Worm (Caenorhabditis elegans) whole organism, L1 larva: ENCODE results near the gene riok-3.
A peak's percentile ranks its signal among the peaks of the same experiment; 100 is the strongest.

ENCODE experiments used
- C04F5.9 ChIP-seq: sonication (generic microtip); optimal IDR thresholded peaks from 2 replicates; lab custom pipeline; 2016; ENCODE audit warnings: missing genetic modification characterization, missing compliant biosample characterization
- F16B12.6 ChIP-seq: fragments of 150-350 bp; optimal IDR thresholded peaks from 2 replicates; lab custom pipeline; 2014; ENCODE audit warnings: missing biosample characterization, missing genetic modification characterization
- Y116A8C.19 ChIP-seq: sonication (generic microtip); optimal IDR thresholded peaks from 2 replicates; lab custom pipeline; 2016; ENCODE audit warnings: missing compliant biosample characterization, missing genetic modification characterization, borderline replicate concordance
- alr-1 ChIP-seq: fragments of 200-800 bp; sonication (Bioruptor generic); optimal IDR thresholded peaks from 2 replicates; lab custom pipeline; 2018; ENCODE audit warnings: borderline replicate concordance, mild to moderate bottlenecking, missing genetic modification characterization, missing compliant biosample characterization
- ceh-63 ChIP-seq: fragments of 200-800 bp; sonication (Bioruptor generic); optimal IDR thresholded peaks from 2 replicates; lab custom pipeline; 2018; ENCODE audit warnings: mild to moderate bottlenecking, missing genetic modification characterization, missing compliant biosample characterization
- ceh-8 ChIP-seq: fragments of 200-800 bp; sonication (Bioruptor generic); optimal IDR thresholded peaks from 2 replicates; lab custom pipeline; 2018; ENCODE audit warnings: mild to moderate bottlenecking, missing genetic modification characterization, moderate library complexity, missing compliant biosample characterization
- ces-1 ChIP-seq: fragments of 150-350 bp; optimal IDR thresholded peaks from 2 replicates; lab custom pipeline; 2014; ENCODE audit warnings: missing biosample characterization, missing genetic modification reagents, missing genetic modification characterization
- dpl-1 ChIP-seq, 3 experiments: fragments of 150-350 bp in 2 of 3; sonication (generic microtip) in 1 of 3; optimal IDR thresholded peaks; 2 replicates each; lab custom pipeline; 2014 to 2017; ENCODE audit warnings: missing biosample characterization in 3 of 3, missing genetic modification characterization in 3 of 3, missing genetic modification reagents in 3 of 3
- dsc-1 ChIP-seq: sonication (generic microtip); optimal IDR thresholded peaks from 2 replicates; lab custom pipeline; 2016; ENCODE audit warnings: mild to moderate bottlenecking, missing genetic modification characterization, missing compliant biosample characterization
- efl-1 ChIP-seq, 4 experiments: fragments of 150-350 bp; optimal IDR thresholded peaks in 3 of 4; peaks in 1 of 4; 1 replicate in 1 of 4; 2 replicates in 3 of 4; lab custom pipeline; 2014; ENCODE audit warnings: missing biosample characterization in 2 of 4, missing genetic modification characterization in 2 of 4, missing genetic modification reagents in 2 of 4
- efl-3 ChIP-seq: fragments of 200-800 bp; sonication (Bioruptor generic); optimal IDR thresholded peaks from 2 replicates; lab custom pipeline; 2018; ENCODE audit warnings: mild to moderate bottlenecking, missing genetic modification characterization, missing compliant biosample characterization
- egl-27 ChIP-seq, 2 experiments: fragments of 150-350 bp in 1 of 2; sonication (generic microtip); optimal IDR thresholded peaks; 3 replicates each; lab custom pipeline; 2017 to 2018; ENCODE audit warnings: missing biosample characterization in 2 of 2, missing genetic modification characterization in 2 of 2, missing genetic modification reagents in 2 of 2
- elt-3 ChIP-seq, 6 experiments: fragments of 150-350 bp in 1 of 6; sonication (generic microtip); optimal IDR thresholded peaks; 2 replicates each; lab custom pipeline; 2017 to 2018; ENCODE audit warnings: missing biosample characterization in 6 of 6, missing genetic modification characterization in 6 of 6, inconsistent platforms in 1 of 6
- ets-5 ChIP-seq: fragments of 200-800 bp; sonication (Bioruptor generic); IDR thresholded peaks from 2 replicates; pipeline ENCODE4 v1.3.6; 2022; ENCODE audit warnings: missing genetic modification characterization, missing compliant biosample characterization
- fkh-10 ChIP-seq: sonication (generic microtip); optimal IDR thresholded peaks from 2 replicates; lab custom pipeline; 2017; ENCODE audit warnings: missing biosample characterization, missing genetic modification reagents, missing genetic modification characterization
- fos-1 ChIP-seq: fragments of 150-350 bp; optimal IDR thresholded peaks from 2 replicates; lab custom pipeline; 2014; ENCODE audit warnings: missing biosample characterization, missing genetic modification characterization
- grh-1 ChIP-seq: fragments of 200-800 bp; sonication (Bioruptor generic); IDR thresholded peaks from 2 replicates; pipeline ENCODE4 v1.3.6; 2022; ENCODE audit warnings: missing genetic modification reagents, missing genetic modification characterization, missing compliant biosample characterization
- hlh-17 ChIP-seq: fragments of 200-800 bp; sonication (Bioruptor generic); optimal IDR thresholded peaks from 2 replicates; lab custom pipeline; 2018; ENCODE audit warnings: missing genetic modification characterization, mild to moderate bottlenecking, missing compliant biosample characterization, moderate library complexity, borderline replicate concordance
- hpl-2 ChIP-seq: fragments of 150-350 bp; optimal IDR thresholded peaks from 2 replicates; lab custom pipeline; 2014; ENCODE audit warnings: missing biosample characterization, missing genetic modification reagents, missing genetic modification characterization
- irx-1 ChIP-seq: sonication (generic microtip); optimal IDR thresholded peaks from 2 replicates; lab custom pipeline; 2016; ENCODE audit warnings: missing genetic modification characterization, missing compliant biosample characterization
- isw-1 ChIP-seq: fragments of 200-800 bp; sonication (Bioruptor generic); IDR thresholded peaks from 2 replicates; pipeline ENCODE4 v1.3.6; 2022; ENCODE audit warnings: missing genetic modification characterization, missing compliant biosample characterization
- lin-13 ChIP-seq: fragments of 150-350 bp; optimal IDR thresholded peaks from 2 replicates; lab custom pipeline; 2014; ENCODE audit warnings: missing biosample characterization, missing genetic modification reagents, missing genetic modification characterization
- lin-14 ChIP-seq: fragments of 200-800 bp; sonication (Bioruptor generic); optimal IDR thresholded peaks from 2 replicates; lab custom pipeline; 2018; ENCODE audit warnings: mild to moderate bottlenecking, missing genetic modification characterization, moderate library complexity, missing compliant biosample characterization
- lin-15B ChIP-seq: fragments of 150-350 bp; sonication (generic microtip); optimal IDR thresholded peaks from 3 replicates; lab custom pipeline; 2014; ENCODE audit warnings: missing biosample characterization, missing genetic modification characterization
- lin-35 ChIP-seq, 2 experiments: fragments of 150-350 bp; optimal IDR thresholded peaks; 2 replicates each; lab custom pipeline; 2014; ENCODE audit warnings: missing biosample characterization in 2 of 2, missing genetic modification characterization in 2 of 2, missing genetic modification reagents in 2 of 2
- lin-39 ChIP-seq: fragments of 150-350 bp; optimal IDR thresholded peaks from 2 replicates; lab custom pipeline; 2014; ENCODE audit warnings: missing biosample characterization, missing genetic modification reagents, missing genetic modification characterization
- lir-3 ChIP-seq: sonication (generic microtip); optimal IDR thresholded peaks from 2 replicates; lab custom pipeline; 2016; ENCODE audit warnings: mild to moderate bottlenecking, missing genetic modification characterization, moderate library complexity, missing compliant biosample characterization; ENCODE audit not compliant: poor library complexity
- lsy-2 ChIP-seq, 2 experiments: fragments of 150-350 bp; optimal IDR thresholded peaks; 2 replicates each; lab custom pipeline; 2014; ENCODE audit warnings: missing biosample characterization in 2 of 2, missing genetic modification characterization in 2 of 2
- mdl-1 ChIP-seq, 2 experiments: fragments of 150-350 bp; optimal IDR thresholded peaks; 2 replicates each; lab custom pipeline; 2014 to 2017; ENCODE audit warnings: missing biosample characterization in 2 of 2, missing genetic modification characterization in 2 of 2, inconsistent platforms in 1 of 2
- mep-1 ChIP-seq: fragments of 150-350 bp; optimal IDR thresholded peaks from 2 replicates; lab custom pipeline; 2014; ENCODE audit warnings: missing biosample characterization, missing genetic modification characterization
- nhr-12 ChIP-seq: sonication (generic microtip); optimal IDR thresholded peaks from 2 replicates; lab custom pipeline; 2017; ENCODE audit warnings: missing biosample characterization, missing genetic modification characterization
- nhr-19 ChIP-seq: fragments of 200-800 bp; sonication (Bioruptor generic); conservative IDR thresholded peaks from 2 replicates; pipeline ENCODE4 v1.3.6; 2022; ENCODE audit warnings: missing genetic modification characterization, missing compliant biosample characterization
- nhr-20 ChIP-seq: sonication (generic microtip); optimal IDR thresholded peaks from 2 replicates; lab custom pipeline; 2016; ENCODE audit warnings: mild to moderate bottlenecking, missing genetic modification characterization, missing compliant biosample characterization
- nhr-76 ChIP-seq: sonication (generic microtip); optimal IDR thresholded peaks from 2 replicates; lab custom pipeline; 2017; ENCODE audit warnings: missing biosample characterization, missing genetic modification characterization
- nhr-77 ChIP-seq: fragments of 150-350 bp; optimal IDR thresholded peaks from 2 replicates; lab custom pipeline; 2014; ENCODE audit warnings: missing biosample characterization, missing genetic modification characterization
- nhr-84 ChIP-seq: sonication (generic microtip); optimal IDR thresholded peaks from 2 replicates; lab custom pipeline; 2017; ENCODE audit warnings: missing biosample characterization, missing genetic modification characterization
- nhr-85 ChIP-seq: sonication (generic microtip); peaks from one replicate; lab custom pipeline; 2016; ENCODE audit warnings: missing genetic modification characterization, inconsistent platforms, missing compliant biosample characterization
- nhr-90 ChIP-seq: sonication (generic microtip); optimal IDR thresholded peaks from 2 replicates; lab custom pipeline; 2016; ENCODE audit warnings: mild to moderate bottlenecking, missing genetic modification characterization, missing compliant biosample characterization; ENCODE audit not compliant: poor library complexity
- pax-3 ChIP-seq: fragments of 200-800 bp; sonication (Bioruptor generic); optimal IDR thresholded peaks from 2 replicates; lab custom pipeline; 2018; ENCODE audit warnings: mild to moderate bottlenecking, missing genetic modification characterization, moderate library complexity, missing compliant biosample characterization
- pqm-1 ChIP-seq: sonication (generic microtip); optimal IDR thresholded peaks from 3 replicates; lab custom pipeline; 2017; ENCODE audit warnings: missing biosample characterization, missing genetic modification characterization
- skn-1 ChIP-seq: fragments of 150-350 bp; optimal IDR thresholded peaks from 2 replicates; lab custom pipeline; 2014; ENCODE audit warnings: missing biosample characterization, missing genetic modification characterization
- snpc-4 ChIP-seq: fragments of 150-350 bp; optimal IDR thresholded peaks from 2 replicates; lab custom pipeline; 2014; ENCODE audit warnings: missing biosample characterization, missing genetic modification characterization
- sox-4 ChIP-seq: sonication (generic microtip); optimal IDR thresholded peaks from 2 replicates; lab custom pipeline; 2016; ENCODE audit warnings: missing genetic modification characterization, missing compliant biosample characterization
- sptf-1 ChIP-seq: fragments of 150-350 bp; optimal IDR thresholded peaks from 2 replicates; lab custom pipeline; 2014; ENCODE audit warnings: missing biosample characterization, missing genetic modification characterization
- swsn-7 ChIP-seq: sonication (generic microtip); optimal IDR thresholded peaks from 2 replicates; lab custom pipeline; 2016; ENCODE audit warnings: missing genetic modification characterization, missing compliant biosample characterization
- tbx-2 ChIP-seq: sonication (generic microtip); optimal IDR thresholded peaks from 2 replicates; lab custom pipeline; 2016; ENCODE audit warnings: missing genetic modification characterization, missing compliant biosample characterization
- tlp-1 ChIP-seq: fragments of 150-350 bp; optimal IDR thresholded peaks from 2 replicates; lab custom pipeline; 2014; ENCODE audit warnings: missing biosample characterization, missing genetic modification characterization
- unc-130 ChIP-seq: fragments of 150-350 bp; optimal IDR thresholded peaks from 2 replicates; lab custom pipeline; 2017; ENCODE audit warnings: missing biosample characterization, missing genetic modification characterization, inconsistent platforms
- unc-98 ChIP-seq: fragments of 200-800 bp; sonication (Bioruptor generic); IDR thresholded peaks from 2 replicates; pipeline ENCODE4 v1.3.6; 2022; ENCODE audit warnings: missing genetic modification characterization, missing compliant biosample characterization
- vab-15 ChIP-seq: sonication (generic microtip); optimal IDR thresholded peaks from 2 replicates; lab custom pipeline; 2017; ENCODE audit warnings: missing genotype, mild to moderate bottlenecking, missing genetic modification characterization, missing compliant biosample characterization
- zag-1 ChIP-seq: fragments of 150-350 bp; optimal IDR thresholded peaks from 2 replicates; lab custom pipeline; 2014; ENCODE audit warnings: missing biosample characterization, missing genetic modification characterization
- ztf-11 ChIP-seq, 2 experiments: sonication (generic microtip); optimal IDR thresholded peaks; 2 replicates each; lab custom pipeline; 2016 to 2017; ENCODE audit warnings: missing genetic modification characterization in 2 of 2, missing biosample characterization in 1 of 2, missing compliant biosample characterization in 1 of 2

Gene riok-3

ce11 chrIII:9808179-9808578, 3.4 kb upstream of the riok-3 start, which contains the start of gene gtap-2 (continued):
- no peak for TF ChIP-seq F16B12.6 (tag; lab: Kevin White, UChicago)
- no peak for TF ChIP-seq mep-1 (tag; lab: Kevin White, UChicago)
- no peak for TF ChIP-seq nhr-12 (tag; lab: Kevin White, UChicago)
- no peak for TF ChIP-seq Y116A8C.19 (tag; lab: Kevin White, UChicago)
- peak; percentile 14 for TF ChIP-seq dsc-1 (tag; lab: Kevin White, UChicago)
- no peak for TF ChIP-seq lin-39 (tag; lab: Kevin White, UChicago)
- TF ChIP-seq lin-15B = no peak
- TF ChIP-seq pax-3 (tag; lab: Kevin White, UChicago) = peak; percentile 61
- TF ChIP-seq nhr-76 = no peak
- TF ChIP-seq nhr-77 = no peak
- TF ChIP-seq hpl-2 (GFP tag; lab: Kevin White, UChicago) = no peak
- peak; percentile 1 for TF ChIP-seq sox-4 (tag; lab: Kevin White, UChicago)
- TF ChIP-seq hlh-17 = no peak
- no peak for TF ChIP-seq efl-3
- no peak for TF ChIP-seq grh-1 (GFP tag; lab: Robert Waterston, UW)
- TF ChIP-seq irx-1 (tag; lab: Kevin White, UChicago) = no peak
- no peak for TF ChIP-seq sptf-1 (tag; lab: Kevin White, UChicago)
- TF ChIP-seq mdl-1 (tag; optimal IDR thresholded peaks at IDR 0.05; lab: Kevin White, UChicago) = no peak
- TF ChIP-seq lin-14 = peak; percentile 21
- TF ChIP-seq efl-1 (optimal IDR thresholded peaks at IDR 0.05; lab: Kevin White, UChicago) = peak; percentile 17 to 27
- no peak for TF ChIP-seq efl-1 (GFP tag; optimal IDR thresholded peaks at IDR 0.05 in 1 of 2; lab: Kevin White, UChicago)
- peak; percentile 10 for TF ChIP-seq nhr-90
- no peak for TF ChIP-seq elt-3 (tag; optimal IDR thresholded peaks at IDR 0.05; lab: Kevin White, UChicago)
- peak; percentile 18; the same call in 1 of the 2 replicates for TF ChIP-seq isw-1 (GFP tag; lab: Robert Waterston, UW)
- no peak for TF ChIP-seq tbx-2 (tag; lab: Kevin White, UChicago)
- peak; percentile 44 to 83 for TF ChIP-seq lsy-2 (tag; optimal IDR thresholded peaks at IDR 0.05; lab: Kevin White, UChicago)
- TF ChIP-seq fkh-10 = no peak
- peak; percentile 12 for TF ChIP-seq nhr-20
- no peak for TF ChIP-seq nhr-19 (GFP tag; lab: Robert Waterston, UW)
- no peak for TF ChIP-seq egl-27 (tag; optimal IDR thresholded peaks at IDR 0.05; lab: Kevin White, UChicago)
- peak; percentile 34 for TF ChIP-seq snpc-4 (tag; lab: Kevin White, UChicago)
- no peak for TF ChIP-seq vab-15 (tag; lab: Kevin White, UChicago)
- no peak for TF ChIP-seq alr-1 (tag; lab: Kevin White, UChicago)
- TF ChIP-seq swsn-7 (tag; lab: Kevin White, UChicago) = no peak
- TF ChIP-seq nhr-85 (tag; lab: Kevin White, UChicago) = no peak
- TF ChIP-seq unc-130 (tag; lab: Kevin White, UChicago) = no peak
- no peak for TF ChIP-seq ces-1 (GFP tag; lab: Kevin White, UChicago)
- no peak for TF ChIP-seq lin-13 (GFP tag; lab: Kevin White, UChicago)
- TF ChIP-seq unc-98 (GFP tag; lab: Robert Waterston, UW) = peak; percentile 38; the same call in 1 of the 2 replicates
- TF ChIP-seq ceh-63 (GFP tag; lab: Kevin White, UChicago) = no peak
- TF ChIP-seq zag-1 (tag; lab: Kevin White, UChicago) = no peak
- peak; percentile 25 for TF ChIP-seq lir-3
- no peak for TF ChIP-seq ceh-8 (GFP tag; lab: Kevin White, UChicago)
- no peak for TF ChIP-seq nhr-84
- peak; percentile 14 for TF ChIP-seq C04F5.9 (tag; lab: Kevin White, UChicago)
- TF ChIP-seq dpl-1 (GFP tag; optimal IDR thresholded peaks at IDR 0.05; lab: Kevin White, UChicago) = peak in 1 of 3 experiments; percentile 37
- TF ChIP-seq ets-5 (GFP tag; lab: Robert Waterston, UW) = no peak
- peak; percentile 8 to 29 for TF ChIP-seq lin-35 (GFP tag; optimal IDR thresholded peaks at IDR 0.05; lab: Kevin White, UChicago)
- no peak for TF ChIP-seq fos-1
- TF ChIP-seq skn-1 (tag; lab: Kevin White, UChicago) = peak; percentile 33
- no peak for TF ChIP-seq tlp-1 (tag; lab: Kevin White, UChicago)
- TF ChIP-seq pqm-1 (tag; lab: Kevin White, UChicago) = no peak
- TF ChIP-seq ztf-11 (tag; optimal IDR thresholded peaks at IDR 0.05; lab: Kevin White, UChicago) = no peak
